Fruit fly (Drosophila melanogaster) whole organism, wandering third instar larva: ENCODE data around the gene Tctp.

ENCODE experiments used
- Abd-B ChIP-seq: fragments of >200 bp; optimal IDR thresholded peaks from 2 replicates; lab custom pipeline; 2017; ENCODE audit warnings: missing biosample characterization, missing genetic modification characterization
- CG9705 ChIP-seq: fragments of 200-800 bp; sonication (Bioruptor generic); optimal IDR thresholded peaks from 2 replicates; lab custom pipeline; 2018; ENCODE audit warnings: missing biosample characterization, mild to moderate bottlenecking, missing genetic modification characterization
- Dfd ChIP-seq: fragments of >200 bp; optimal IDR thresholded peaks from 2 replicates; lab custom pipeline; 2017; ENCODE audit warnings: missing biosample characterization, missing genetic modification characterization
- Dif ChIP-seq: fragments of 200-275, 200-300 bp; sonication (Bioruptor generic); optimal IDR thresholded peaks from 2 replicates; lab custom pipeline; 2018; ENCODE audit warnings: missing biosample characterization, missing genetic modification characterization; ENCODE audit not compliant: partially characterized antibody
- GATAd ChIP-seq: sonication (Bioruptor generic); optimal IDR thresholded peaks from 2 replicates; lab custom pipeline; 2016; ENCODE audit warnings: missing biosample characterization, missing genetic modification characterization
- HLH106 ChIP-seq: fragments of 200-800 bp; optimal IDR thresholded peaks from 3 replicates; lab custom pipeline; 2019; ENCODE audit warnings: missing biosample characterization, mild to moderate bottlenecking, missing genetic modification characterization, moderate library complexity
- Hr78 ChIP-seq: fragments of >200 bp; optimal IDR thresholded peaks from 2 replicates; lab custom pipeline; 2017; ENCODE audit warnings: missing biosample characterization, missing genetic modification characterization
- Hr83 ChIP-seq: fragments of 200-300 bp; sonication (Bioruptor generic); optimal IDR thresholded peaks from 2 replicates; lab custom pipeline; 2016; ENCODE audit warnings: missing biosample characterization, mild to moderate bottlenecking, missing genetic modification characterization, moderate library complexity; ENCODE audit not compliant: poor library complexity, severe bottlenecking
- Jra ChIP-seq: sonication (Bioruptor generic); optimal IDR thresholded peaks from 2 replicates; lab custom pipeline; 2016; ENCODE audit warnings: missing biosample characterization, missing genetic modification characterization
- Mio ChIP-seq: sonication (Bioruptor generic); optimal IDR thresholded peaks from 2 replicates; lab custom pipeline; 2016; ENCODE audit warnings: missing biosample characterization, missing genetic modification characterization
- Myc ChIP-seq: fragments of >200 bp; optimal IDR thresholded peaks from 2 replicates; lab custom pipeline; 2017
- N ChIP-seq: fragments of >200 bp; optimal IDR thresholded peaks from 2 replicates; lab custom pipeline; 2018; ENCODE audit warnings: missing biosample characterization, missing external identifiers, missing genetic modification characterization
- OdsH ChIP-seq: fragments of 200-800 bp; sonication (Bioruptor generic); optimal IDR thresholded peaks from 2 replicates; lab custom pipeline; 2016; ENCODE audit warnings: missing biosample characterization, mild to moderate bottlenecking, missing genetic modification characterization
- Rel ChIP-seq, 2 experiments: fragments of 200-800 bp; sonication (Bioruptor generic) in 1 of 2; optimal IDR thresholded peaks; 2 replicates in 1 of 2; 3 replicates in 1 of 2; lab custom pipeline; 2016 to 2019; ENCODE audit warnings: mild to moderate bottlenecking in 2 of 2, missing biosample characterization in 2 of 2, missing genetic modification characterization in 2 of 2, moderate library complexity in 1 of 2
- br ChIP-seq: fragments of 200-800 bp; sonication (Bioruptor generic); optimal IDR thresholded peaks from 2 replicates; lab custom pipeline; 2016; ENCODE audit warnings: missing biosample characterization, missing genetic modification characterization
- brk ChIP-seq: fragments of 200-800 bp; sonication (Bioruptor generic); optimal IDR thresholded peaks from 2 replicates; lab custom pipeline; 2016; ENCODE audit warnings: missing biosample characterization, mild to moderate bottlenecking, missing genetic modification characterization
- dl ChIP-seq, 2 experiments: fragments of 175-275, 200-275 bp in 1 of 2; fragments of 200-275 bp in 1 of 2; sonication (Bioruptor generic); optimal IDR thresholded peaks; lab custom pipeline; 2018; ENCODE audit warnings: mild to moderate bottlenecking in 2 of 2, missing biosample characterization in 2 of 2, missing genetic modification characterization in 2 of 2, moderate library complexity in 2 of 2; ENCODE audit not compliant: partially characterized antibody in 2 of 2, insufficient read depth in 1 of 2
- dmrt93B ChIP-seq: fragments of 200-800 bp; sonication (Bioruptor generic); optimal IDR thresholded peaks from 2 replicates; lab custom pipeline; 2018; ENCODE audit warnings: missing biosample characterization, mild to moderate bottlenecking, missing genetic modification characterization
- ey ChIP-seq: fragments of 200-800 bp; sonication (Bioruptor generic); optimal IDR thresholded peaks from 2 replicates; lab custom pipeline; 2016; ENCODE audit warnings: missing biosample characterization, missing genetic modification characterization
- fru ChIP-seq: fragments of 200-800 bp; sonication (Bioruptor generic); optimal IDR thresholded peaks from 3 replicates; lab custom pipeline; 2016; ENCODE audit warnings: missing biosample characterization, mild to moderate bottlenecking, missing genetic modification characterization
- jim ChIP-seq: fragments of 175-275, 200-325 bp; sonication (Bioruptor generic); optimal IDR thresholded peaks from 2 replicates; lab custom pipeline; 2016; ENCODE audit warnings: missing biosample characterization, mild to moderate bottlenecking, missing genetic modification characterization
- lola ChIP-seq: fragments of >200 bp; optimal IDR thresholded peaks from 2 replicates; lab custom pipeline; 2017; ENCODE audit warnings: missing biosample characterization, missing genetic modification characterization
- pan ChIP-seq: fragments of >200 bp; optimal IDR thresholded peaks from 2 replicates; lab custom pipeline; 2017
- psq ChIP-seq: fragments of 200-800 bp; sonication (Bioruptor generic); optimal IDR thresholded peaks from 3 replicates; lab custom pipeline; 2017; ENCODE audit warnings: missing biosample characterization, mild to moderate bottlenecking, missing genetic modification characterization, moderate library complexity
- rgr ChIP-seq: fragments of 200-800 bp; sonication (Bioruptor generic); optimal IDR thresholded peaks from 3 replicates; lab custom pipeline; 2016; ENCODE audit warnings: missing biosample characterization, mild to moderate bottlenecking, missing genetic modification characterization
- sage ChIP-seq: fragments of 200-800 bp; sonication (Bioruptor generic); optimal IDR thresholded peaks from 2 replicates; lab custom pipeline; 2016; ENCODE audit warnings: missing biosample characterization, mild to moderate bottlenecking, missing genetic modification characterization
- sv ChIP-seq: fragments of 200-800 bp; sonication (Bioruptor generic); optimal IDR thresholded peaks from 3 replicates; lab custom pipeline; 2016; ENCODE audit warnings: missing biosample characterization, missing genetic modification characterization
- tai ChIP-seq: sonication (Bioruptor generic); optimal IDR thresholded peaks from 2 replicates; lab custom pipeline; 2016; ENCODE audit warnings: missing biosample characterization, missing genetic modification characterization
- usp ChIP-seq: fragments of >200 bp; optimal IDR thresholded peaks from 2 replicates; lab custom pipeline; 2017; ENCODE audit warnings: missing biosample characterization, missing genetic modification characterization

Gene Tctp

DNA sequence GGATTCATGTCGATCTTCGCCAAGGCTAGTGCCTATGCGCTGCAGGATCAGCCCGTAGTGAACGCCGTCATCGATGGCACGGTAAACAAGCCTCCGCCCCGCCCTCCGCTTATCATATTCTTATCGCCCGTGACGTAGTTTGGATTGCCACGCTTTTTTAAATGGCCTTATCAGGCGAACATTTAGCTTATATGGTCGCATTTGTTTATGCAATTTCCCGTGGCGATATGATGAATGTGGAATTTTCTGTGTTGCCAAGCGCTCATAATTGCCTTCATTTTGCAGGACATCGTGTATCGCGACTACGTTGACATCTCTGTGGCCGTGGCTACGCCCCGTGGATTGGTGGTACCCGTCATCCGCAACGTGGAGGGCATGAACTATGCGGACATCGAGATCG lies 35.8 kb downstream of the Tctp start:
- TF ChIP-seq Myc (lab: Kevin White, UChicago) (no peak), pan (lab: Kevin White, UChicago) (no peak), Mio (GFP tag; lab: Kevin White, UChicago) (no peak), lola (no peak), br (GFP tag; lab: Kevin White, UChicago) (no peak), Abd-B (GFP tag; lab: Kevin White, UChicago) (no peak), dl (GFP tag; optimal IDR thresholded peaks at IDR 0.05; lab: Kevin White, UChicago; ENCODE audit: insufficient read depth in 1 of 2, partially characterized antibody in 2 of 2) (no peak), Jra (no peak), ey (no peak), GATAd (GFP tag; lab: Kevin White, UChicago) (no peak), tai (no peak), psq (GFP tag; lab: Kevin White, UChicago) (no peak), jim (GFP tag; lab: Kevin White, UChicago) (no peak), brk (no peak), Hr78 (GFP tag; lab: Kevin White, UChicago) (no peak), sage (no peak)
- TF ChIP-seq, all 38 proteins: peak for 0

DNA sequence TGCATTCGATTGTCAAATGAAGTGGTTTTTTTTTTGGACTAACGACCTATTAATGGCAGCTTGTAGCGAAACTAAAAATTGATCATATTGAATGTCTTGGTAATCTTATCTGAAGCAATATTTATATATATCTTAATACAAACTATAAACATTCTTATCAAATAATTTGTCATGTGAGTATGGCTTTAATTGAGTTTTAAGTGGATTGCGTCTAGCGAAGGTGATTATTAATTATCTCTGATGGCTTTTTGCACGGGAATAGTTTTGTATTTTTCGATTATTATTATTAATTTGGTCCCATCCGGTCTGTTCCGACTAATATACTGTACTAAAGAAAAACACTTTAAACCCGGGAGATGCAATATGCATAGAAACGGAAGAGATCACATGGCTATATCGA lies 36.8 kb downstream of the Tctp start:
- TF ChIP-seq lola (no peak), dl (GFP tag; optimal IDR thresholded peaks at IDR 0.05; lab: Kevin White, UChicago; ENCODE audit: insufficient read depth in 1 of 2, partially characterized antibody in 2 of 2) (no peak), sv (GFP tag; lab: Kevin White, UChicago) (no peak), OdsH (GFP tag; lab: Kevin White, UChicago) (no peak), pan (lab: Kevin White, UChicago) (no peak), HLH106 (tag; lab: Kevin White, UChicago) (no peak), dmrt93B (no peak), psq (GFP tag; lab: Kevin White, UChicago) (no peak), br (GFP tag; lab: Kevin White, UChicago) (no peak), Jra (no peak), fru (GFP tag; lab: Kevin White, UChicago) (no peak), rgr (GFP tag; lab: Kevin White, UChicago) (no peak), Rel (GFP tag; optimal IDR thresholded peaks at IDR 0.05; lab: Kevin White, UChicago) (no peak), Rel (tag; optimal IDR thresholded peaks at IDR 0.05; lab: Kevin White, UChicago) (no peak), N (GFP tag; lab: Kevin White, UChicago) (no peak), usp (no peak), GATAd (GFP tag; lab: Kevin White, UChicago) (no peak), Dif (no peak)

DNA sequence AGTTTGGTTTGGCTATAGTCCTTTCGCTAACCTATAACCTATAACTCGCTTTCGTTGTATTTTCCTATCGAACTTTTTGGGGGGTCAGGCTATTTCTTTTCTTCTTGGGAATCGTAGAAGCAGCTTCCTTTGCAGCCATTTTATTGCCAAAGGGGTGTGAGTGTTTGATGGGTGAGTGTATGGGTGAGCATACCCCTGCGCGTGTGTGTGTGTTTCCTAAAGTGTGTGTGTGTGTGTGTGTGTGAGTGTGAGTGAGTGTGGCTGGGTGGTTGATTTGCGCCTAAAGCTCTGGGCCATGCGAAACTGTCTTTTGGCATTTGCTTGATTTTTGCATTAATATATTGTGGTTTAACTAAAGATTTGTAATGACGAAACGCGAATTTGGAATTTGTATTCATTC lies 43.7 kb downstream of the Tctp start:
- peak; percentile 66 for TF ChIP-seq Dfd (GFP tag; lab: Kevin White, UChicago)
- no peak for TF ChIP-seq HLH106 (tag; lab: Kevin White, UChicago)

DNA sequence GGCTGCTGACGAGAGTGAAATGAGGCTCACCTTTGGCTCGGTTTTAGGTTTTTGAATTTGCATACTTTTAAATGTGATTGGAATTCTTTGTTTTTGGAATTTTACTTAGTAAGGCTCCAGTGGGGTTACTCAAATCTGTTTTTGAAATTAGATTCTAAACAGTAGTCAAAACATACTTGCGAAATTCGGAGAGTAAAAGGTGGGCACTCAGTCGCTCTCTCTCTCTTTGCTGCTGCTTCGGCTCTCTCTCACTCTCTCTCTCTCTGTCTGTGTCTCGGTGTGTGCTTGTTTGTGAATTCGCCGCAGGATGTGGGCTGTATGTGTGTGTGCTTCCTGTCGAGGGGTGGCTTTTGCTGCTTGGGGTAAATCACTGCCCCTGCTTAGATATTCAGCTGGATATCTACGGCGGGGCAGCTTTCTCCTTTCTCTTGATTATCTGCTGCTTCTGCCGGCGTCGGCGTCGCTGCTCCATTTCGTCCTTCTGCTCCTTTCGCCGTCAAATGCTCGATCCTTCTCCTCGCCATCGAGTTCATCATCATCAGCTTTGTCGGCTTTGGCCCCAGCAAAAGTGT lies 44.4 kb downstream of the Tctp start:
- TF ChIP-seq pan (lab: Kevin White, UChicago) (no peak), sv (GFP tag; lab: Kevin White, UChicago) (no peak), br (GFP tag; lab: Kevin White, UChicago) (no peak), brk (no peak), HLH106 (tag; lab: Kevin White, UChicago) (no peak), dmrt93B (no peak), Dif (peak; percentile 24)
- TF ChIP-seq, all 38 proteins: peak for 1

DNA sequence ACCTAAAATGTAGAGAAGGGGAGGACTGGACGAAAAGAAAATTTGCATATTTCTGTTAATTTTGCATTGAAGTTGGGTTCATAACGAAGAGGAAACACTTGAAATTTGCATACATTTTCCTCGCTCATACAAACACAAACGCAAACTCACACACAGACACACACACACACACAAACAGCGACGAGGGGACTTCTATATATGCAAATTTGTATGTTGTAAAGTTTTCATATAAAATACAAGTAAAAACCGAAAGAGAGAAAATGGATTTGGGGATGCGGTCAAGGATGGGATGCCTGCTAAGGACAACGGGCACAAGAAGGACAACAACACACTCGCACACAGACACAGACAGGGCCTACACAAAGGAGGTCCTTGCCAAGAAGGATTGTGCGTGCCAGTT lies 47.5 kb downstream of the Tctp start:
- TF ChIP-seq CG9705: no peak
- no peak for TF ChIP-seq Abd-B (GFP tag; lab: Kevin White, UChicago)
- no peak for TF ChIP-seq Hr83 (GFP tag; lab: Kevin White, UChicago)
- TF ChIP-seq dl (GFP tag; optimal IDR thresholded peaks at IDR 0.05; lab: Kevin White, UChicago; ENCODE audit: insufficient read depth in 1 of 2, partially characterized antibody in 2 of 2): no peak
- TF ChIP-seq lola: no peak
- no peak for TF ChIP-seq Rel (GFP tag; optimal IDR thresholded peaks at IDR 0.05; lab: Kevin White, UChicago)
- TF ChIP-seq Rel (tag; optimal IDR thresholded peaks at IDR 0.05; lab: Kevin White, UChicago): no peak
- TF ChIP-seq psq (GFP tag; lab: Kevin White, UChicago): no peak
- TF ChIP-seq ey: no peak
- no peak for TF ChIP-seq sv (GFP tag; lab: Kevin White, UChicago)
